Worm (Caenorhabditis elegans): Measurements from ENCODE around the gene lim-8.
A peak's percentile ranks its signal among the peaks of the same experiment; 100 is the strongest.

The lim-8 gene

DNA sequence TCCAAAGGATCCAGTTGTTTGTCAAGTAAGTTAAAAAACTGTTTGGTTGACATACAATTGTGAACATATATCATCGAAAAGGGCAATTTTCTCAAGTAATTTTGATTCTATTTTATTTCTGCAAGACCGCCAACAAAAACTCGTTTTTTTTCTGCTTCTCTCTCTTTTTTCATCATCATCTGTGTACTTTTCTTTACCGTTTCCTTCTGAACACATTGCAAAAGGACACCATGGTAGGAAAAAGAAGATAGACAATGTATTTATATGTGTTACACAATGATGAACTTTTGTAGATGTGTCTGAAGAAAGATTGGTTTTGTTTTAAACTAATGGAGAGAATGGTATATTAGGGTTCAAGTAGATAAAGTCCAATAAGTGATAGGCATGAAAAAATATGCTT, 3.7 kb upstream of the lim-8 start (continued):
- TF ChIP-seq ztf-11 (tag; optimal IDR thresholded peaks at IDR 0.05) (no peak), dmd-4 (tag; optimal IDR thresholded peaks at IDR 0.05) (no peak), nhr-11 (tag; optimal IDR thresholded peaks at IDR 0.05) (no peak), R02D3.7 (tag; optimal IDR thresholded peaks at IDR 0.05) (no peak), sma-9 (GFP tag; optimal IDR thresholded peaks at IDR 0.05) (peak; percentile 23), sma-9 (tag; optimal IDR thresholded peaks at IDR 0.05) (no peak), ztf-4 (tag; optimal IDR thresholded peaks at IDR 0.05) (no peak), ceh-16 (tag; optimal IDR thresholded peaks at IDR 0.05) (no peak)

DNA sequence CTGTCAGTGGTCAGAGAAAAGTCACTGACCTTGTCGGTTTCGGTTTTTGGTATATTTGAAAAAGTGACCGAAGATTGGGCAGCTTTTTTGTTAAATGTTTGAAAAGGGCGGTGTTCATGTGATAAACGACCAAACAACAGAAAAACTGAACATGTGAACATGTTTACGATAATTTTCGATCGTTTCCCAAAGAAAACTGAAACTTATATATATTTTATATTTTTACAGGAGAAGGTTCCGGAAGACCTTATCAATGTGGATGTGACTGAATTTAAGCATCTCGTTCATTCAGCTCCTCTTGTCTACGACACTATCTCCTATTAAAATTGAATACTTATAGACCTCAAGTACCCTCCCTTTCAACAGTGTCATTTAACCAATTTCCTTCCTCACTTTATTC, 2.9 kb upstream of the lim-8 start:
- TF ChIP-seq dmd-4 (tag; optimal IDR thresholded peaks at IDR 0.05), result no peak
- peak; percentile 6 for TF ChIP-seq crh-2 (tag; optimal IDR thresholded peaks at IDR 0.05)

DNA sequence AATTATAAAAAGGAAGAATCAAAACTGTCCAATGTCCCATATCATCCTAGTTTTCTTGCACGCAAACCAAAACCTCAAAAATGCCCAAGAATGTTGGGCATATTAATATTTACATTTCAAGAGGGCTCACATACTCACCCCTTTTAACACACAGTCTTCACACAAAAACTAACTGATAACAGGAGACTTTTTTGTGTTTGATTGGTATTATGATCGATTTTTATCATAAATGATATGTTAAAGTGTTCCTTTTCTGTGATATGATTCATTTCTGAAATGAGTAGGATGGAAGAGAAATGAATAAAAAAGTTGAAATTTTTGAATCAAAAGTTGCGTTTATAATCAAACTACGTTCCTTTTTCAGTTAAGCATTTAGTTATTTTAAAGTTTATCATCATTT, 519 bp downstream of the lim-8 start:
- TF ChIP-seq dmd-4 (tag; optimal IDR thresholded peaks at IDR 0.05) (no peak), fos-1 (tag; optimal IDR thresholded peaks at IDR 0.05) (peak; percentile 83)

DNA sequence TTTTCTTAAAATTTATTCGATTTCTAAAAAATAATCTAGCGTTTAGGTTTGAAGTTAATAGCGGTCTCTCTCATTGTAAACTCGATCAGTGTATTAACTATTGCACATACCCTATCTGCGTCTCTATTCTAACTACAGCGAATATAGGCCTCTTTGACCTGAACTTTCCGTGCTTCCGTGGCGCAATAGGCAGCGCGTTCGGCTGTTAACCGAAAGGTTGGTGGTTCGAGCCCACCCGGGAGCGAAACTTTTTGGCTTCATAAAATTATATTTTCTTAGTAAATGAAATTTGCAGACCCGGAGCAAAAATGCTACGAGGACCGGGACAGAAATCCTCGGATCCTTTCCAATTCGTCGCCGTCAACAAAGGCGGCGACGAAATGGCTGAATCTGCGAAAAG, 2.8 kb downstream of the lim-8 start:
- TF ChIP-seq fos-1 (tag; optimal IDR thresholded peaks at IDR 0.05) (peak; percentile 18), nhr-12 (tag; optimal IDR thresholded peaks at IDR 0.05) (no peak), sma-3 (GFP tag; optimal IDR thresholded peaks at IDR 0.05) (peak; percentile 25), F13H6.1 (tag; optimal IDR thresholded peaks at IDR 0.05) (peak; percentile 27), sma-9 (GFP tag; optimal IDR thresholded peaks at IDR 0.05) (peak; percentile 17), sma-9 (tag; optimal IDR thresholded peaks at IDR 0.05) (no peak), nhr-129 (tag; optimal IDR thresholded peaks at IDR 0.05) (peak; percentile 51), C34F6.9 (tag; optimal IDR thresholded peaks at IDR 0.05) (peak; percentile 15), gmeb-1 (tag; optimal IDR thresholded peaks at IDR 0.05) (peak; percentile 29), dmd-4 (tag; optimal IDR thresholded peaks at IDR 0.05) (no peak), mbf-1 (tag; optimal IDR thresholded peaks at IDR 0.05) (no peak), crh-2 (tag; optimal IDR thresholded peaks at IDR 0.05) (peak; percentile 21)

DNA sequence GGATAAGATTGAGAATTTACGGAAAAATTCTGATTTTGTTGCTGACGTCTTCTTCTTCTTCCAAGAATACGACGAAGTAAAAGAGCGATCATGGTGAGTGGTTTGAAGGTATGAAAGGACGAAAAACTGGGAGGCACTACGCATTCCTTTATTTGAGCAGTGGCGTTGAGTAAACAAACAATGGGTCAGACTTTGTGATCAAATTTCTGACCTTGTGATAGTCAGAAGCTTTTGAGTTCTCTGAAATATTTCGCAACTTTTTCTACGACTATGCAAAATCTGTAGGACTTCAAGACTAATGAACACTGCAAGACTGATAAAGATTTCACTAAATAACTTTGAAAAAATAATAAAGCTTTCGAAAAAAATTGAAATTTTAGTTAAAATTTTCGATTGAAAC, 14.3 kb downstream of the lim-8 start, which contains the start of gene F28F5.4:
TSS of gene F28F5.4 (minus strand) at position 104 of the 400 bp plus-strand sequence.
- peak; percentile 17 for TF ChIP-seq F13H6.1 (tag; optimal IDR thresholded peaks at IDR 0.05)
- TF ChIP-seq unc-39 (tag; optimal IDR thresholded peaks at IDR 0.05), result no peak
- TF ChIP-seq nhr-25 (tag; optimal IDR thresholded peaks at IDR 0.05), result no peak
- no peak for TF ChIP-seq crh-2 (tag; optimal IDR thresholded peaks at IDR 0.05)
- peak; percentile 33 for TF ChIP-seq nhr-129 (tag; optimal IDR thresholded peaks at IDR 0.05)
- TF ChIP-seq ztf-4 (tag; optimal IDR thresholded peaks at IDR 0.05), result no peak
- TF ChIP-seq ama-1 (optimal IDR thresholded peaks at IDR 0.05), result no peak
- no peak for TF ChIP-seq ceh-82 (tag; optimal IDR thresholded peaks at IDR 0.05)
- no peak for TF ChIP-seq nhr-77 (tag; optimal IDR thresholded peaks at IDR 0.05)
- no peak for TF ChIP-seq nhr-11 (tag; optimal IDR thresholded peaks at IDR 0.05)

DNA sequence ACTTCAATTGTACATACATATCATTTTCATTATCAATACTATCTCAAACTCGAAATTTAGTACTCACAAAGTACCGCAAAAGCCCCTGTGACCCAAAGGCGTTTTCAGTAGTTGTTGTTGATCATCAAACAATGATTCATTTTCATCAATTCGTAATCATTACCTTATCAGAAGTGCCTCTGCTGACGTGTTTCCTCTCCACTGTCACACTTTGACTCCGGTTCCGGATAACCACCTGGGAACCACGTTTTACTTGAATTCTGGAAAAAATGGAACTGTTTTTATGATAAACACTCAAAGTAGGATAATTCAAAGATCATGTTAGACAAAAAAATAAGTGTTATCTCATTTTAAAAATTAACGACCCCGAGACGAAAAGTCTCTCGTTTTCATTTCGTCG, 15.4 kb downstream of the lim-8 start:
- TF ChIP-seq crh-2 (tag; optimal IDR thresholded peaks at IDR 0.05) (peak; percentile 17), F13H6.1 (tag; optimal IDR thresholded peaks at IDR 0.05) (peak; percentile 14), nhr-129 (tag; optimal IDR thresholded peaks at IDR 0.05) (no peak), fos-1 (tag; optimal IDR thresholded peaks at IDR 0.05) (peak; percentile 47)

DNA sequence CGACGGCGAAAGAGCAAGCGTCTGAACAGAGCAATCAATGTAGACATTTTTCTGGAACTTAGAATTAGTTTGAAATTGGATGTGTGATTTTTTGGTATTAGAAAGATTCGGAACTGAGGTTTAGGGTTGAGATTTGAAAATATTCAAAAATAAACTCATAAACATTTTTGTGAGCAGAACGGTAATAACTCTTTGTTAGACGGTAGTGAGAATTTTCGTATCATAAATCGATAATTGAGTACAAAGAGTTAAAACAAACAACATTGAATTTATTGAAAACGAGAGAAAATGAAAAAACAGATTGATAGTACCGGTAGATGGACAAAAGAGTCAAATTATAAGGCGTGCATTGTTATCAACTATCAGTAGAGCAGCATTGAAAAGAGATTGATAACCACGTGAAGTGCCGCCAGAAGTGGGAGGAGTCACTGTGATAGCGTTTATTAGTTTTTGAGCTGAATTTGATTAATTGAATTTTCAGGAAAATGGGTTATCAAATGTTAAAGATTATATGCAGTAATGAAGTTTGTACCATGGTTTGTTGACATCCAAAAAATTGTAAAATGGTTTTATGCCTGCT, 16.8 kb downstream of the lim-8 start, which contains the start of gene F28F5.6:
TSS of gene F28F5.6 (minus strand) at position 51 of the 580 bp plus-strand sequence.
- TF ChIP-seq gmeb-1 (tag; optimal IDR thresholded peaks at IDR 0.05) (peak; percentile 10), nhr-10 (tag; optimal IDR thresholded peaks at IDR 0.05) (no peak), nhr-23 (tag; optimal IDR thresholded peaks at IDR 0.05) (no peak), elt-3 (tag; optimal IDR thresholded peaks at IDR 0.05) (no peak), skn-1 (tag; optimal IDR thresholded peaks at IDR 0.05) (no peak), egl-27 (tag; optimal IDR thresholded peaks at IDR 0.05) (no peak), mab-5 (tag; optimal IDR thresholded peaks at IDR 0.05) (no peak), sma-9 (GFP tag; optimal IDR thresholded peaks at IDR 0.05) (peak; percentile 59), sma-9 (tag; optimal IDR thresholded peaks at IDR 0.05) (no peak), sma-3 (GFP tag; optimal IDR thresholded peaks at IDR 0.05) (no peak), fos-1 (tag; optimal IDR thresholded peaks at IDR 0.05) (peak; percentile 84), mdl-1 (tag; optimal IDR thresholded peaks at IDR 0.05) (no peak), snpc-4 (tag; optimal IDR thresholded peaks at IDR 0.05) (no peak), ztf-1 (GFP tag; conservative IDR thresholded peaks at IDR 0.05) (no peak), F13H6.1 (tag; optimal IDR thresholded peaks at IDR 0.05) (peak; percentile 21)

Measured in whole organism, L2 larva.